Fruit fly (Drosophila melanogaster): ENCODE data around the gene CCDC53.

Gene CCDC53

DNA sequence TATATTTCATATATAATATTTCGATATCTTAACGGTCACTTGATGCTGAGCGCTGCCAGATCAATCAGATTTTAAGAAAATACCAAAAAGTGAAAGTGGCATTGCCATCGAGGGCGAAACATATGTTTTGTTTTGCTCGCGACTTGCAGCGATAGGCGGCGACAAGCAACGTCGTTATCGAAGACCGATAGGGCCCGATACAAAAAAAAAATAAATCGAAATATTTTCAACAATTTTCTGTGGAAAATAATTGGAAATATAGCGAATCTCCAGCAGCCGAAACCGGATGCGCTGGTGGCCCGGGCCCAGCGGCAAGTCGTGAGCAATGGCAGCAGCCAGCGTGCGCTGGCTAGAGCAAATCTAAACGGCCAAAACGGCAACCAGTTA lies 2.4 kb downstream of the CCDC53 start, which contains the start of gene Megf8:
TSS of gene Megf8 (plus strand) at position 190 of the 387 bp plus-strand sequence.
- no peak for TF ChIP-seq br (GFP tag; optimal IDR thresholded peaks at IDR 0.05)
- no peak for TF ChIP-seq ey (GFP tag; optimal IDR thresholded peaks at IDR 0.05)
- no peak for TF ChIP-seq Abd-B (GFP tag; optimal IDR thresholded peaks at IDR 0.05)
- no peak for TF ChIP-seq Dfd (GFP tag; optimal IDR thresholded peaks at IDR 0.05)
- no peak for TF ChIP-seq psq (GFP tag; optimal IDR thresholded peaks at IDR 0.05)
- TF ChIP-seq CrebA (GFP tag; optimal IDR thresholded peaks at IDR 0.05; ENCODE audit: borderline replicate concordance) = no peak
- TF ChIP-seq dmrt93B (GFP tag; optimal IDR thresholded peaks at IDR 0.05) = no peak
- no peak for TF ChIP-seq Hnf4 (GFP tag; optimal IDR thresholded peaks at IDR 0.05)
- TF ChIP-seq foxo (GFP tag; optimal IDR thresholded peaks at IDR 0.05) = no peak
- no peak for TF ChIP-seq usp (GFP tag; optimal IDR thresholded peaks at IDR 0.05)
- TF ChIP-seq Mio (GFP tag; optimal IDR thresholded peaks at IDR 0.05) = no peak
- TF ChIP-seq Sp1 (GFP tag; optimal IDR thresholded peaks at IDR 0.05) = no peak

DNA sequence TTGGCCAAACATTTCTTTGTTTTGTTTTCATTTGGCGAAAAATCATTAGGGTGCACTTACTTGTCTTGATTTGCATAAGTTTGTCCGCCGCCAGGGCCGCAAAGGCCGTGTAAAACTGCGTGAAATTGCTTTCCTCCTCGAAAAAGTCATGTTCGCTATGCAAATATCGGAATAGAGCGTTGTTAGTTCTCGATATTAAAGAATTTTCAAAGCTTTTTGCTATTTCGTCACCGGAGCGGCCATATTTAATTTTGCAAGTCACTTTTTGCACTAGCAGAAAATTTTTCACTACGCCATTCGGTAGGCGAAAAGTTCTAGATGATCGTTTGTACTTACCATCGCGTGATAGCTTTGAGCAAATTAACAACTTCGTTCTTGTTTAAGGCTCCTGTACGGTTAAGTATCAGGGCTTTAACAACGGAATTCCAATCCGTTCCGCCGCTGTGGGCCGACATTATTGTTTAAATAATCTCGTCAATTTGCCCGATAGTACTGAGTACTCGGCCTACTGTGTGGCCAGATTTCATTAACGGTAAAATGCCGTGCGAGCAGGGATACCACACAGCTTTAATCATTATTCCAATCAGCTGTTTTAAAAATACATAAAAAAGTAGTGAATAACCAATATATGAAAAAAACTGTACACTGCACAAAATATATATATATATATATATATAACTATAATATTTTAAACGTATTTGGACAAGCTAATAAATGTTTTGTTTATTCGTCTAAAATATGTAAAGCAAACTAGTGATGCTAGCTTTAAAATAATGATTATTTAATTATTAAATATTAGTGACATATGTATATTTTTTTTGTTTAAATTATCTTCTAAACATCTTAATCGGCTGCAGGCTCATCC lies 30.4 kb downstream of the CCDC53 start, which contains the start of gene poe:
TSS of gene poe (minus strand) at position 513 of the 865 bp plus-strand sequence.
- peak; percentile 68 for TF ChIP-seq Hr83 (GFP tag; optimal IDR thresholded peaks at IDR 0.05; ENCODE audit: poor library complexity, severe bottlenecking)
- no peak for TF ChIP-seq Rel (GFP tag; optimal IDR thresholded peaks at IDR 0.05)
- TF ChIP-seq Rel (tag; optimal IDR thresholded peaks at IDR 0.05) = peak; percentile 78
- no peak for TF ChIP-seq sv (GFP tag; optimal IDR thresholded peaks at IDR 0.05)
- peak; percentile 62 for TF ChIP-seq Sp1 (GFP tag; optimal IDR thresholded peaks at IDR 0.05)

DNA sequence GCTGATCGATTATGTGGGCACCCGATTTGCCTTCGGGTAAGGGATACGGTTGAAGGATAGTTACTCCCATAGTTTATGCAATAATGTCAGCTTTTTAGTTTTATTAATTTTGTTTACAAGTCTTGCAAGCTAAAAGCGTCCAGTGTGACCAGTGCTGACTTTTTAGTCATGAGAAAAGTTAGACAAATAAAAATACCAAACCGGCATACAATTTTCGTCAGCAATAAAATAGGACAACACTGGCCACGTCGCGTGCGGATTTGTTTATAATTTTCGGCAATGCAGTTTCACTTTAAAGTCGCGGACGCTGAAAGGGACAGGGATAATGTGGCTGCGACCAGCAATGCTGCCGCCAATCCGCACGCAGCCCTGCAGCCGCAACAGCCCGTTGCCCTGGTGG lies 31.8 kb downstream of the CCDC53 start, which contains the start of the genes MED20 and Trf:
TSS of gene MED20 (minus strand) at position 157 of the 400 bp plus-strand sequence.
TSS of gene Trf (plus strand) at position 204 of the 400 bp plus-strand sequence.
- TF ChIP-seq Mio (GFP tag; optimal IDR thresholded peaks at IDR 0.05) (no peak), psq (GFP tag; optimal IDR thresholded peaks at IDR 0.05) (no peak), Jra (GFP tag; optimal IDR thresholded peaks at IDR 0.05) (no peak), Hr78 (GFP tag; optimal IDR thresholded peaks at IDR 0.05) (no peak), sage (GFP tag; optimal IDR thresholded peaks at IDR 0.05) (no peak), ey (GFP tag; optimal IDR thresholded peaks at IDR 0.05) (no peak), CrebA (GFP tag; optimal IDR thresholded peaks at IDR 0.05; ENCODE audit: borderline replicate concordance) (no peak)

DNA sequence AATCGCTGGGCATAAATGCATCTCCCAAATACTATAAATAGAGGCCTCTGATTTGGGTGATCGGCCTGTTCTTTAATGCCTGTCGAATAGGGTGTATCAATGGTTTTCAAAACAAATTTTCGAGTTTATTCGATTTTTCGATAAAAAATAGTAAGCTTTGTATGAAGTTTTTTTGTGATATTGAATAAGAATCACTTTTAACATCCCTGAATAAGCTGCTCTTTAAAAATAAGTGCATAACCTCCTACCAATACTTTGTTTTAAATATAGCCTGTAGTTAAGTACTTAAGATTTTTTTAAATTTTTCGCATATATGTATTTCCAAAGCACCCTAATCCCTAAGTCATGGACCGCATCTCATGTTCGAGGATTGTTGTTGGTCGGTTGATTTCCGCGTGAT lies 39.7 kb downstream of the CCDC53 start:
- TF ChIP-seq ey (GFP tag; optimal IDR thresholded peaks at IDR 0.05) = peak; percentile 5
- TF ChIP-seq Hr78 (GFP tag; optimal IDR thresholded peaks at IDR 0.05) = no peak
- TF ChIP-seq brk (GFP tag; optimal IDR thresholded peaks at IDR 0.05) = no peak

DNA sequence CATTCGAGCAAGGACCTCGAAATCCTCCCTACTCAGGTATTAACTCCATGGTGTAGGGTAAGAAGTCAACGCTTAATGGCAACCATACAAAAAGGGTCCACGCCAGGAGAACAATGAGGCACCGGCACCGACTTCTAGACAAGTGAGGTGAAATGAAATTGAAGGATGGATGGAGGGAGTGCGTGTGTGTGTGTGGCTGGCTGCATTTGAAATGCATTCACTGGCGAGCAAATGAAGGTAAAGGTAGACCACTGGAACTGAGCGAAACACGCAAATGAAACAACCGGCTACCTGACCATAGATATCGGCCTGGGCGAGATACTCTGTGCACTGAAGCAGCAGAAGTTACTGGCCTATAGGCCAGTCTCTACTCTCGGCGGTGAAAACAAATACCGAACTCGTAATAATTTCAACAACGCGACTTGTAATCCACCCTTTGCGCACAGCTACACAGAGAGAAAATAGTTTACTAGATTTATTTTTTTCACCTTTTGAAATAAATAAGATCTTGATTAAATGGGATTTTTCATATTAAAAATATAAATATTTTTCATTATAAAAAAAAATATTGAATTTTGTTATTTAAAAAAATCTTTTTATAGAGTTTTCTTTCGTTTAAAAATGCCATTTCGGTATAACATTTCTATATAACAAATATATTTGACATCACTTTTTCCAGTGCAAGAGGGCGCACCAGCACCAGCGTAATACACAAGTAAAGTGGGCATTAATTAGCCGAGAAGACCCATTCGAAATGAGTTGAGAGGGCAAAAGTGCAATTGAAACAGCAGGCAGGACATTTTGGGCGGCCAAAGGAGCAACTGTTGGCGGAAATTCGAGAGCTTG lies 41.0 kb downstream of the CCDC53 start:
- TF ChIP-seq sv (GFP tag; optimal IDR thresholded peaks at IDR 0.05) = peak; percentile 23
- peak; percentile 77 for TF ChIP-seq Sp1 (GFP tag; optimal IDR thresholded peaks at IDR 0.05)
- peak; percentile 64 for TF ChIP-seq psq (GFP tag; optimal IDR thresholded peaks at IDR 0.05)
- TF ChIP-seq dmrt93B (GFP tag; optimal IDR thresholded peaks at IDR 0.05) = no peak
- no peak for TF ChIP-seq Dif (GFP tag; optimal IDR thresholded peaks at IDR 0.05; ENCODE audit: partially characterized antibody)
- TF ChIP-seq woc (GFP tag; optimal IDR thresholded peaks at IDR 0.05) = no peak
- no peak for TF ChIP-seq Abd-B (GFP tag; optimal IDR thresholded peaks at IDR 0.05)
- TF ChIP-seq jim (GFP tag; optimal IDR thresholded peaks at IDR 0.05) = no peak
- no peak for TF ChIP-seq GATAd (GFP tag; optimal IDR thresholded peaks at IDR 0.05)
- TF ChIP-seq Hr83 (GFP tag; optimal IDR thresholded peaks at IDR 0.05; ENCODE audit: poor library complexity, severe bottlenecking) = no peak
- TF ChIP-seq CrebA (GFP tag; optimal IDR thresholded peaks at IDR 0.05; ENCODE audit: borderline replicate concordance) = no peak
- TF ChIP-seq N (GFP tag; optimal IDR thresholded peaks at IDR 0.05) = no peak
- no peak for TF ChIP-seq CG32264 (GFP tag; optimal IDR thresholded peaks at IDR 0.05)
- no peak for TF ChIP-seq Dfd (GFP tag; optimal IDR thresholded peaks at IDR 0.05)
- no peak for TF ChIP-seq lola (GFP tag; optimal IDR thresholded peaks at IDR 0.05)
- TF ChIP-seq CG9705 (GFP tag; optimal IDR thresholded peaks at IDR 0.05) = no peak
- peak in 1 of 2 experiments; percentile 76 for TF ChIP-seq foxo (GFP tag; optimal IDR thresholded peaks at IDR 0.05)
- TF ChIP-seq ey (GFP tag; optimal IDR thresholded peaks at IDR 0.05) = peak; percentile 1
- no peak for TF ChIP-seq HLH106 (tag; optimal IDR thresholded peaks at IDR 0.05)
- TF ChIP-seq dsf (GFP tag; optimal IDR thresholded peaks at IDR 0.05; ENCODE audit: borderline replicate concordance) = no peak
- no peak for TF ChIP-seq brk (GFP tag; optimal IDR thresholded peaks at IDR 0.05)
- TF ChIP-seq Mio (GFP tag; optimal IDR thresholded peaks at IDR 0.05) = no peak
- peak; percentile 82 for TF ChIP-seq rgr (GFP tag; optimal IDR thresholded peaks at IDR 0.05)
- TF ChIP-seq Vsx2 (GFP tag; optimal IDR thresholded peaks at IDR 0.05; ENCODE audit: partially characterized antibody) = peak; percentile 60
- no peak for TF ChIP-seq Rel (GFP tag; optimal IDR thresholded peaks at IDR 0.05)
- TF ChIP-seq Rel (tag; optimal IDR thresholded peaks at IDR 0.05) = no peak
- no peak for TF ChIP-seq dl (GFP tag; optimal IDR thresholded peaks at IDR 0.05; ENCODE audit: insufficient read depth in 1 of 2, partially characterized antibody in 2 of 2)
- TF ChIP-seq sage (GFP tag; optimal IDR thresholded peaks at IDR 0.05) = no peak
- no peak for TF ChIP-seq fru (GFP tag; optimal IDR thresholded peaks at IDR 0.05)
- TF ChIP-seq Myc (optimal IDR thresholded peaks at IDR 0.05) = no peak
- no peak for TF ChIP-seq Jra (GFP tag; optimal IDR thresholded peaks at IDR 0.05)
- TF ChIP-seq Hnf4 (GFP tag; optimal IDR thresholded peaks at IDR 0.05) = peak; percentile 33
